1 fruit fly cellular context compared by ENCODE assay signal in the genomic region with DNA sequence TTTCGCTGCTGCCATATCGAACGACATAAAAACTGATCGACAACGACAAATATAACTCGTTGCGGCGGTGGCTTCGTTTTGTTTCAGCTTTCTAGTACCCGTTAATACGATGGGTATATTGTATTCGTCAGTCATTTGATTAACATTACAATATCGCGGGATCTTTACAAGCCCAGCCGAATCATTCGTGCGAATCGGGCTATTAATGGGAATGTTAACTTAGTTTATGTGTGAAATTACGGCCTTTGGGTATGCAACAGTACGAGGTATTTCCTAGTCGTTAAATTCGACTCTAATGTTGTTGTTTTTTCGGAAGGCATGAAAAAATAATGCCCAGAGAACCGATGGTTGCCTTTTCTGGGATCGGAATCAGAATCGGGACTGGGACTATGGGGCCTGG.
A peak's percentile ranks its signal among the peaks of the same experiment; 100 is the strongest.
TF ChIP-seq lines count a peak whose summit lies in the region.

No protein-coding gene starts in this region.

TF ChIP-seq in whole organism, embryonic, 481 proteins besides CTCF, POLR2A, EP300 and RAD21 (continued from another document):
- 0 out of 2 replicates have a peak, but pooled peaks have one; percentile 52 for TF ChIP-seq Gsc (GFP tag; IDR thresholded peaks at IDR 0.05; lab: Robert Waterston, UW)
- TF ChIP-seq unc-4 (GFP tag; IDR thresholded peaks at IDR 0.05; lab: Robert Waterston, UW; ENCODE audit: partially characterized antibody), result no peak
- peak; percentile 64; the same call in 1 of the 3 replicates for TF ChIP-seq CG11093 (GFP tag; IDR thresholded peaks at IDR 0.05; lab: Robert Waterston, UW)
- peak; percentile 44 for TF ChIP-seq tx (GFP tag; optimal IDR thresholded peaks at IDR 0.05; lab: Kevin White, UChicago)
- TF ChIP-seq CG8924 (tag; optimal IDR thresholded peaks at IDR 0.05; lab: Kevin White, UChicago), result peak; percentile 68
- peak; percentile 61 for TF ChIP-seq CG12942 (GFP tag; optimal IDR thresholded peaks at IDR 0.05; lab: Kevin White, UChicago)
- TF ChIP-seq CG14710 (tag; optimal IDR thresholded peaks at IDR 0.05; lab: Kevin White, UChicago), result peak; percentile 67
- TF ChIP-seq HmgZ (tag; optimal IDR thresholded peaks at IDR 0.05; lab: Kevin White, UChicago), result no peak
- peak; percentile 9 for TF ChIP-seq luna (GFP tag; optimal IDR thresholded peaks at IDR 0.05; lab: Kevin White, UChicago)
- no peak for TF ChIP-seq ab (GFP tag; optimal IDR thresholded peaks at IDR 0.05; lab: Kevin White, UChicago)
- no peak for TF ChIP-seq CG9797 (GFP tag; optimal IDR thresholded peaks at IDR 0.05; lab: Kevin White, UChicago)
- peak; percentile 74 for TF ChIP-seq Gug (GFP tag; IDR thresholded peaks at IDR 0.05; lab: Robert Waterston, UW)
- TF ChIP-seq CG34224 (GFP tag; IDR thresholded peaks at IDR 0.05; lab: Robert Waterston, UW; ENCODE audit: partially characterized antibody), result no peak
- peak; percentile 15 for TF ChIP-seq CrebB (tag; optimal IDR thresholded peaks at IDR 0.05; lab: Kevin White, UChicago)
- TF ChIP-seq pnt (GFP tag; optimal IDR thresholded peaks at IDR 0.05; lab: Kevin White, UChicago), result peak; percentile 83
- peak; percentile 70 for TF ChIP-seq CG11695 (GFP tag; IDR thresholded peaks at IDR 0.05; lab: Robert Waterston, UW)
- peak; percentile 53 for TF ChIP-seq CG7556 (GFP tag; optimal IDR thresholded peaks at IDR 0.05; lab: Kevin White, UChicago)
- peak; percentile 80 for TF ChIP-seq CG12769 (tag; optimal IDR thresholded peaks at IDR 0.05; lab: Kevin White, UChicago)
- no peak for TF ChIP-seq sima (GFP tag; optimal IDR thresholded peaks at IDR 0.05; lab: Kevin White, UChicago)
- no peak for TF ChIP-seq CG7745 (tag; optimal IDR thresholded peaks at IDR 0.05; lab: Kevin White, UChicago)
- TF ChIP-seq CG18476 (GFP tag; optimal IDR thresholded peaks at IDR 0.05; lab: Kevin White, UChicago), result peak; percentile 60
- TF ChIP-seq ind (GFP tag; optimal IDR thresholded peaks at IDR 0.05; lab: Kevin White, UChicago), result peak; percentile 82
- TF ChIP-seq CG10274 (GFP tag; optimal IDR thresholded peaks at IDR 0.05; lab: Kevin White, UChicago), result peak; percentile 35
- TF ChIP-seq Doc3 (GFP tag; IDR thresholded peaks at IDR 0.05; lab: Robert Waterston, UW; ENCODE audit: partially characterized antibody), result no peak
- TF ChIP-seq Ptx1 (GFP tag; IDR thresholded peaks at IDR 0.05; lab: Robert Waterston, UW), result peak; percentile 80
- TF ChIP-seq CG2875 (GFP tag; optimal IDR thresholded peaks at IDR 0.05; lab: Kevin White, UChicago), result peak; percentile 69
- TF ChIP-seq D (optimal IDR thresholded peaks at IDR 0.05; lab: Kevin White, UChicago), result no peak
- TF ChIP-seq D (GFP tag; optimal IDR thresholded peaks at IDR 0.05; lab: Kevin White, UChicago), result peak; percentile 76
- TF ChIP-seq kay (GFP tag; optimal IDR thresholded peaks at IDR 0.05; lab: Kevin White, UChicago), result peak; percentile 26
- TF ChIP-seq CG6813 (GFP tag; optimal IDR thresholded peaks at IDR 0.05; lab: Kevin White, UChicago), result peak; percentile 39
- no peak for TF ChIP-seq crp (GFP tag; optimal IDR thresholded peaks at IDR 0.05; lab: Kevin White, UChicago)
- peak; percentile 47 for TF ChIP-seq Myb (GFP tag; optimal IDR thresholded peaks at IDR 0.05; lab: Kevin White, UChicago)
